Worm (Caenorhabditis elegans) whole organism, L3 larva: Measurements from ENCODE around the gene atf-4.

Experiments used
- R02D3.7 ChIP-seq: fragments of 150-350 bp; optimal IDR thresholded peaks from 2 replicates; lab custom pipeline; 2014; ENCODE audit warnings: missing biosample characterization, missing genetic modification characterization
- ZK546.5 ChIP-seq: sonication (generic microtip); optimal IDR thresholded peaks from 2 replicates; lab custom pipeline; 2017; ENCODE audit warnings: missing biosample characterization, missing genetic modification characterization
- aly-2 ChIP-seq: fragments of 150-350 bp; optimal IDR thresholded peaks from 2 replicates; lab custom pipeline; 2014; ENCODE audit warnings: missing biosample characterization, missing genetic modification characterization
- ama-1 ChIP-seq: fragments of 150-350 bp; optimal IDR thresholded peaks from 2 replicates; lab custom pipeline; 2018
- ceh-28 ChIP-seq: fragments of 150-350 bp; optimal IDR thresholded peaks from 2 replicates; lab custom pipeline; 2014; ENCODE audit warnings: missing biosample characterization, missing genetic modification reagents, missing genetic modification characterization
- ceh-9 ChIP-seq: sonication (generic microtip); optimal IDR thresholded peaks from 2 replicates; lab custom pipeline; 2018; ENCODE audit warnings: missing biosample characterization, missing genetic modification characterization
- daf-12 ChIP-seq: fragments of 150-350 bp; optimal IDR thresholded peaks from 2 replicates; lab custom pipeline; 2014; ENCODE audit warnings: missing biosample characterization, missing genetic modification reagents, missing genetic modification characterization
- egl-27 ChIP-seq: sonication (generic microtip); optimal IDR thresholded peaks from 4 replicates; lab custom pipeline; 2017; ENCODE audit warnings: missing biosample characterization, missing genetic modification reagents, missing genetic modification characterization
- elt-1 ChIP-seq: fragments of 150-350 bp; optimal IDR thresholded peaks from 2 replicates; lab custom pipeline; 2014; ENCODE audit warnings: missing biosample characterization, missing genetic modification characterization
- elt-2 ChIP-seq: sonication (generic microtip); optimal IDR thresholded peaks from 2 replicates; lab custom pipeline; 2016; ENCODE audit warnings: missing genetic modification reagents, mild to moderate bottlenecking, missing genetic modification characterization, missing compliant biosample characterization
- elt-3 ChIP-seq, 3 experiments: fragments of 150-350 bp in 1 of 3; sonication (generic microtip) in 2 of 3; optimal IDR thresholded peaks; 2 replicates in 2 of 3; 4 replicates in 1 of 3; lab custom pipeline; 2014 to 2017; ENCODE audit warnings: missing biosample characterization in 3 of 3, missing genetic modification characterization in 3 of 3
- fkh-10 ChIP-seq: sonication (generic microtip); optimal IDR thresholded peaks from 2 replicates; lab custom pipeline; 2017; ENCODE audit warnings: missing biosample characterization, missing genetic modification reagents, missing genetic modification characterization
- fkh-2 ChIP-seq: fragments of 150-350 bp; optimal IDR thresholded peaks from 2 replicates; lab custom pipeline; 2014; ENCODE audit warnings: missing biosample characterization, missing genetic modification reagents, missing genetic modification characterization
- jun-1 ChIP-seq: fragments of 150-350 bp; optimal IDR thresholded peaks from 2 replicates; lab custom pipeline; 2014; ENCODE audit warnings: missing biosample characterization, missing genetic modification reagents, missing genetic modification characterization
- lin-15B ChIP-seq: fragments of 150-350 bp; optimal IDR thresholded peaks from 2 replicates; lab custom pipeline; 2014; ENCODE audit warnings: missing biosample characterization, missing genetic modification characterization
- lin-39 ChIP-seq: fragments of 150-350 bp; optimal IDR thresholded peaks from 2 replicates; lab custom pipeline; 2018; ENCODE audit warnings: missing biosample characterization, missing genetic modification reagents, missing genetic modification characterization
- mdl-1 ChIP-seq: fragments of 150-350 bp; optimal IDR thresholded peaks from 2 replicates; lab custom pipeline; 2014; ENCODE audit warnings: missing biosample characterization, missing genetic modification characterization
- mml-1 ChIP-seq: fragments of 150-350 bp; sonication (generic microtip); optimal IDR thresholded peaks from 3 replicates; lab custom pipeline; 2014; ENCODE audit warnings: missing biosample characterization, missing genetic modification characterization
- nfya-1 ChIP-seq: sonication (generic microtip); optimal IDR thresholded peaks from 2 replicates; lab custom pipeline; 2017; ENCODE audit warnings: missing genetic modification characterization, mild to moderate bottlenecking, missing compliant biosample characterization, antibody characterized with exemption, moderate library complexity; ENCODE audit not compliant: insufficient read depth
- nhr-11 ChIP-seq: fragments of 150-350 bp; optimal IDR thresholded peaks from 2 replicates; lab custom pipeline; 2014; ENCODE audit warnings: missing biosample characterization, missing genetic modification characterization
- nhr-12 ChIP-seq: fragments of 150-350 bp; optimal IDR thresholded peaks from 2 replicates; lab custom pipeline; 2014; ENCODE audit warnings: missing biosample characterization, missing genetic modification characterization
- nhr-23 ChIP-seq: fragments of 150-350 bp; optimal IDR thresholded peaks from 2 replicates; lab custom pipeline; 2014; ENCODE audit warnings: missing biosample characterization, missing genetic modification reagents, missing genetic modification characterization
- nhr-237 ChIP-seq: fragments of 150-350 bp; optimal IDR thresholded peaks from 2 replicates; lab custom pipeline; 2014; ENCODE audit warnings: missing biosample characterization, missing genetic modification characterization
- nhr-25 ChIP-seq: sonication (generic microtip); optimal IDR thresholded peaks from 2 replicates; lab custom pipeline; 2017; ENCODE audit warnings: missing biosample characterization, missing genetic modification characterization
- nhr-28 ChIP-seq: fragments of 150-350 bp; optimal IDR thresholded peaks from 2 replicates; lab custom pipeline; 2014; ENCODE audit warnings: missing biosample characterization, missing genetic modification characterization
- nhr-43 ChIP-seq: sonication (generic microtip); optimal IDR thresholded peaks from 2 replicates; lab custom pipeline; 2016; ENCODE audit warnings: mild to moderate bottlenecking, missing genetic modification characterization, missing compliant biosample characterization; ENCODE audit not compliant: poor library complexity, severe bottlenecking
- nhr-67 ChIP-seq: fragments of 150-350 bp; optimal IDR thresholded peaks from 2 replicates; lab custom pipeline; 2014; ENCODE audit warnings: missing biosample characterization, missing genetic modification characterization
- nhr-76 ChIP-seq: fragments of 150-350 bp; sonication (generic microtip); optimal IDR thresholded peaks from 5 replicates; lab custom pipeline; 2014; ENCODE audit warnings: missing biosample characterization, missing genetic modification characterization
- pha-4 ChIP-seq: fragments of 150-350 bp; optimal IDR thresholded peaks from 2 replicates; lab custom pipeline; 2014; ENCODE audit warnings: missing biosample characterization, missing genetic modification reagents, missing genetic modification characterization
- pqm-1 ChIP-seq: fragments of 150-350 bp; optimal IDR thresholded peaks from 2 replicates; lab custom pipeline; 2017; ENCODE audit warnings: missing biosample characterization, missing genetic modification characterization, inconsistent platforms
- sea-2 ChIP-seq: fragments of 150-350 bp; sonication (generic microtip); optimal IDR thresholded peaks from 4 replicates; lab custom pipeline; 2014; ENCODE audit warnings: missing biosample characterization, missing genetic modification reagents, missing genetic modification characterization
- skn-1 ChIP-seq: fragments of 150-350 bp; optimal IDR thresholded peaks from 2 replicates; lab custom pipeline; 2014; ENCODE audit warnings: missing biosample characterization, missing genetic modification characterization
- snpc-4 ChIP-seq: fragments of 150-350 bp; optimal IDR thresholded peaks from 2 replicates; lab custom pipeline; 2014; ENCODE audit warnings: missing biosample characterization, missing genetic modification characterization
- tbx-2 ChIP-seq: sonication (generic microtip); optimal IDR thresholded peaks from 2 replicates; lab custom pipeline; 2016; ENCODE audit warnings: mild to moderate bottlenecking, missing genetic modification characterization, missing compliant biosample characterization
- unc-39 ChIP-seq: sonication (generic microtip); optimal IDR thresholded peaks from 4 replicates; lab custom pipeline; 2017; ENCODE audit warnings: missing biosample characterization, missing genetic modification characterization
- unc-62 ChIP-seq: fragments of 150-350 bp; sonication (generic microtip); optimal IDR thresholded peaks from 4 replicates; lab custom pipeline; 2014; ENCODE audit warnings: missing biosample characterization, missing genetic modification reagents, missing genetic modification characterization
- zag-1 ChIP-seq: fragments of 150-350 bp; optimal IDR thresholded peaks from 2 replicates; lab custom pipeline; 2014; ENCODE audit warnings: missing biosample characterization, missing genetic modification characterization
- ztf-11 ChIP-seq: fragments of 150-350 bp; optimal IDR thresholded peaks from 2 replicates; lab custom pipeline; 2014; ENCODE audit warnings: missing biosample characterization, missing genetic modification characterization

The atf-4 gene

DNA sequence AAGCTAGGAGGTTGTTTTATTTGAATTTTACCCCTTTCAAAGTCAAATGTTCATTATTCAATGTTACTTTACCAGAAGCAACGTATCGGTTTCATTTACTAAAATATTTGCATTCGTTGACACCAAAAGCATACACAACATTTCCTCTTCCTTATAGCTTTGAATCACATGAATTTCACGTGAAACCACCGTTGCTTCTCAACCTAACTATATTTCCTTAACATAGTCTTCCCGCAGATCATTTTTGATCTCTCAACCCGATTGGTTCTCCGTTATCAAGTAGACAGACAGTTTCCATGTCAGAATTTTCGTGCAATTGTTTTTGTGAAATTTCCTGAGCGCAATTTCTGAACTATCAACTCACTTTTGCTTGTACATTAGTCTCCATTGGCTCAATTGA is 705 bp downstream of the atf-4 start:
- peak; percentile 76 for TF ChIP-seq mml-1 (tag; lab: Kevin White, UChicago)
- no peak for TF ChIP-seq nhr-67 (tag; lab: Kevin White, UChicago)
- no peak for TF ChIP-seq ceh-9 (tag; lab: Kevin White, UChicago)
- peak; percentile 57 for TF ChIP-seq pqm-1 (tag; lab: Kevin White, UChicago)
- TF ChIP-seq pha-4 = no peak
- TF ChIP-seq skn-1 (tag; lab: Kevin White, UChicago) = no peak
- TF ChIP-seq ZK546.5 (tag; lab: Kevin White, UChicago) = no peak
- TF ChIP-seq lin-15B = no peak
- TF ChIP-seq sea-2 (GFP tag; lab: Kevin White, UChicago) = no peak
- no peak for TF ChIP-seq ztf-11 (tag; lab: Kevin White, UChicago)
- TF ChIP-seq nhr-76 = no peak
- TF ChIP-seq jun-1 = no peak
- TF ChIP-seq lin-39 (tag; lab: Kevin White, UChicago) = no peak
- no peak for TF ChIP-seq egl-27
- no peak for TF ChIP-seq elt-3 (tag; optimal IDR thresholded peaks at IDR 0.05; lab: Kevin White, UChicago)
- peak; percentile 50 for TF ChIP-seq ama-1
- peak; percentile 36 for TF ChIP-seq elt-2 (tag; lab: Kevin White, UChicago)
- TF ChIP-seq fkh-10 (GFP tag; lab: Kevin White, UChicago) = no peak
- TF ChIP-seq nhr-11 (tag; lab: Kevin White, UChicago) = no peak
- TF ChIP-seq daf-12 = no peak
- no peak for TF ChIP-seq mdl-1 (tag; lab: Kevin White, UChicago)
- no peak for TF ChIP-seq aly-2
- TF ChIP-seq nhr-237 = no peak
- no peak for TF ChIP-seq tbx-2 (tag; lab: Kevin White, UChicago)
- TF ChIP-seq nhr-28 (tag; lab: Kevin White, UChicago) = no peak
- TF ChIP-seq zag-1 (tag; lab: Kevin White, UChicago) = no peak
- peak; percentile 36 for TF ChIP-seq nhr-23 (tag; lab: Kevin White, UChicago)
- TF ChIP-seq elt-1 (tag; lab: Kevin White, UChicago) = no peak
- TF ChIP-seq ceh-28 (tag; lab: Kevin White, UChicago) = peak; percentile 42

DNA sequence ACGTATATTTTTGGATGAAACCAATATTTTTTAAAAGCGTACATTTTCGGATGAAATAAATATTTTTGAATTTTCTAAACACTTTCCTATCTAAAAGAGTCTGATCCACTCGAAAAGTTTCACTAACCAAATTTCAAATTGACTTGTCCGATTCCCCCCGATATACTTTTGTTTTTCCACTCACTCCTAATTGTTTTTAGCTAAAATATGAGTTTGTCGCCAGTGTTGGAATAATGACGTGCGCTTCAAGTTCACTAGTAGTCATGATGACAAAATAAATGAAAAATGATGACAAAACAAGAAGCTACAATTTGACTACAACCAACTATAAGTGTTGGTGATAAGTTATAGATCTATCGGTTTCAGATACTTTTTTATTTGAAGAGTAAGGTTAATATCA is 1.8 kb downstream of the atf-4 start:
- peak; percentile 68 for TF ChIP-seq ama-1
- TF ChIP-seq R02D3.7 (tag; lab: Kevin White, UChicago) = no peak
- TF ChIP-seq egl-27 = no peak
- peak; percentile 71 for TF ChIP-seq skn-1 (tag; lab: Kevin White, UChicago)
- no peak for TF ChIP-seq unc-62

DNA sequence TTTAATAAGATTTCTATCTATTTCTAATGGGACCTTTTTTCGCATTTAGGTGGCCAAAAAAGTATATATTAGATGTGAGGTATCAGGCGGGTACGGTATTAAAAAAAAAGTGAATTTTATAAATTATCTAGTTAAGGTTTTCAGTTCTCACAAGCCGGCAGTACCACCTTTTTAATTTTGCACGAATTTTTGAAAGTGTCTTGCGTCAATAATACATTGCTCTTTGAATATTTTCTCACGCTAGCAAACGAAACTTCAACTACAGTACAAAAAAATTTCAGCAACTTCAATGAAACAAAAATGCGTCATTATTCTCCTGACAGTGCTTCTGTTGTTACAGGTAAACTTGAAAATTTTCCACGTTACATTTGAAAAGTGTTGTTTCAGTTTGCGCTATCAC is 3.7 kb downstream of the atf-4 start, which contains the start of gene F42D1.4:
Gene F42D1.4 (plus strand): TSS at position 301 of the 400 bp plus-strand sequence.
- TF ChIP-seq nhr-67 (tag; lab: Kevin White, UChicago) (no peak), fkh-2 (tag; lab: Kevin White, UChicago) (no peak), nhr-43 (tag; lab: Kevin White, UChicago) (no peak), aly-2 (no peak), nhr-237 (no peak), nhr-11 (tag; lab: Kevin White, UChicago) (no peak), elt-2 (tag; lab: Kevin White, UChicago) (no peak), daf-12 (no peak), elt-3 (tag; optimal IDR thresholded peaks at IDR 0.05; lab: Kevin White, UChicago) (no peak), nhr-76 (no peak), unc-62 (no peak), mdl-1 (tag; lab: Kevin White, UChicago) (no peak), snpc-4 (tag; lab: Kevin White, UChicago) (no peak), unc-39 (no peak), tbx-2 (tag; lab: Kevin White, UChicago) (no peak), lin-39 (tag; lab: Kevin White, UChicago) (no peak), nhr-12 (no peak), nhr-23 (tag; lab: Kevin White, UChicago) (no peak), R02D3.7 (tag; lab: Kevin White, UChicago) (no peak), elt-1 (tag; lab: Kevin White, UChicago) (no peak)

DNA sequence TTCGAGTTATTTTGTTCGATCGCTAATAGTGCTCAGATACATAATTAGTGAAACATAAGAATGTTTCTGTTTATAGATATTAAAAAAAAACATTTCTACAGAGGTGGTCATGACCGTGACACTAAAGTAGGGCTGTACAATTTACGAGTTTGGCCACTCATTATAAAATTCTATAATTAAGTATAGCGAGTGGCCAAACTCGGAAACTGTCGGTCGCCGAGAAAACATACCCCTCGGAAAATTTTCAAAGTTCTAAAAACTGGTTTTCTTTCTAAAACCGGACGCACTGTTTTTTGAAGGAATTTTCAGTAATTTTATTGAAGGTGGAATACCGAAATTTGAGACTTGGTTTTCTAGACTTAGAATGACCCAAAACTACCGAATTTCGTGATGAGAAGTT is 4.9 kb downstream of the atf-4 start:
- TF ChIP-seq nhr-25 (tag; lab: Kevin White, UChicago) (no peak), egl-27 (no peak), nfya-1 (tag; lab: Kevin White, UChicago) (no peak), snpc-4 (tag; lab: Kevin White, UChicago) (no peak), fkh-10 (GFP tag; lab: Kevin White, UChicago) (no peak), ama-1 (no peak), nhr-67 (tag; lab: Kevin White, UChicago) (no peak), nhr-43 (tag; lab: Kevin White, UChicago) (no peak)
- TF ChIP-seq, all 47 proteins: peak for 0
